Fruit fly (Drosophila melanogaster) whole organism, embryonic: ENCODE results near the gene rt.

Source experiments
- Ada2b ChIP-seq: fragments of 200-800 bp; sonication (Bioruptor generic); IDR thresholded peaks from 2 replicates; pipeline ENCODE4 v1.3.6; 2022; ENCODE audit warnings: missing biosample characterization, missing genetic modification characterization
- B-H1 ChIP-seq: fragments of 200-800 bp; sonication (Bioruptor generic); IDR thresholded peaks from 3 replicates; pipeline ENCODE4 v1.3.6; 2022; ENCODE audit warnings: missing biosample characterization, missing genetic modification characterization
- CG12104 ChIP-seq: fragments of 200-800 bp; sonication (Bioruptor generic); optimal IDR thresholded peaks from 3 replicates; lab custom pipeline; 2016; ENCODE audit warnings: missing biosample characterization, missing genetic modification characterization
- CG13624 ChIP-seq: fragments of 200-800 bp; sonication (Bioruptor generic); optimal IDR thresholded peaks from 2 replicates; lab custom pipeline; 2016; ENCODE audit warnings: missing biosample characterization, missing genetic modification characterization
- CG15269 ChIP-seq: fragments of 200-800 bp; sonication (Bioruptor generic); optimal IDR thresholded peaks from 2 replicates; lab custom pipeline; 2018; ENCODE audit warnings: missing biosample characterization, mild to moderate bottlenecking, missing genetic modification characterization, moderate library complexity
- CG16779 ChIP-seq: fragments of 200-800 bp; sonication (Bioruptor generic); IDR thresholded peaks from 2 replicates; pipeline ENCODE4 v1.3.6; 2022; ENCODE audit warnings: missing biosample characterization, missing genetic modification characterization
- CG17186 ChIP-seq: fragments of 200-800 bp; sonication (Bioruptor generic); optimal IDR thresholded peaks from 3 replicates; lab custom pipeline; 2017; ENCODE audit warnings: missing biosample characterization, missing genetic modification reagents, missing genetic modification characterization
- CG17568 ChIP-seq: fragments of 200-800 bp; sonication (Bioruptor generic); optimal IDR thresholded peaks from 2 replicates; lab custom pipeline; 2018; ENCODE audit warnings: missing biosample characterization, mild to moderate bottlenecking, missing genetic modification characterization, moderate library complexity
- CG18011 ChIP-seq: fragments of 200-800 bp; sonication (Bioruptor generic); optimal IDR thresholded peaks from 2 replicates; lab custom pipeline; 2017; ENCODE audit warnings: missing biosample characterization, missing genetic modification characterization, mild to moderate bottlenecking, moderate library complexity, missing genotype
- CG3838 ChIP-seq: fragments of 200-800 bp; sonication (Bioruptor generic); optimal IDR thresholded peaks from 3 replicates; lab custom pipeline; 2016; ENCODE audit warnings: missing biosample characterization, missing genetic modification characterization
- CG4424 ChIP-seq: fragments of 200-800 bp; sonication (Bioruptor generic); optimal IDR thresholded peaks from 3 replicates; lab custom pipeline; 2016; ENCODE audit warnings: missing biosample characterization, missing genetic modification characterization
- CG4730 ChIP-seq: fragments of 200-800 bp; sonication (Bioruptor generic); IDR thresholded peaks from 2 replicates; pipeline ENCODE4 v1.3.6; 2022; ENCODE audit warnings: missing biosample characterization, missing genetic modification characterization
- CG6765 ChIP-seq: fragments of 200-800 bp; sonication (Bioruptor generic); optimal IDR thresholded peaks from 3 replicates; lab custom pipeline; 2017; ENCODE audit warnings: missing biosample characterization, mild to moderate bottlenecking, missing genetic modification characterization
- CG6854 ChIP-seq: fragments of 200-800 bp; sonication (Bioruptor generic); optimal IDR thresholded peaks from 3 replicates; lab custom pipeline; 2017; ENCODE audit warnings: missing biosample characterization, mild to moderate bottlenecking, missing genetic modification characterization
- CG7745 ChIP-seq: fragments of 200-800 bp; sonication (Bioruptor generic); optimal IDR thresholded peaks from 2 replicates; lab custom pipeline; 2018; ENCODE audit warnings: missing biosample characterization, mild to moderate bottlenecking, missing genetic modification characterization, moderate library complexity
- CG8290 ChIP-seq, 3 experiments: fragments of 200-800 bp; sonication (Bioruptor generic); optimal IDR thresholded peaks; 2 replicates each; lab custom pipeline; 2016 to 2019; ENCODE audit warnings: missing biosample characterization in 3 of 3, missing genetic modification characterization in 3 of 3, mild to moderate bottlenecking in 2 of 3, moderate library complexity in 1 of 3
- CG9437 ChIP-seq: fragments of 200-800 bp; sonication (Bioruptor generic); optimal IDR thresholded peaks from 2 replicates; lab custom pipeline; 2018; ENCODE audit warnings: missing biosample characterization, mild to moderate bottlenecking, missing genetic modification characterization
- Dll ChIP-seq: fragments of 200-800 bp; sonication (Bioruptor generic); IDR thresholded peaks from 4 replicates; pipeline ENCODE4 v1.3.6; 2022; ENCODE audit warnings: missing biosample characterization, missing genetic modification characterization; ENCODE audit not compliant: partially characterized antibody
- HLH4C ChIP-seq: fragments of 200-800 bp; sonication (Bioruptor generic); IDR thresholded peaks from 3 replicates; pipeline ENCODE4 v1.3.6; 2022; ENCODE audit warnings: missing biosample characterization, missing genetic modification characterization; ENCODE audit not compliant: partially characterized antibody
- HLHmδ ChIP-seq: fragments of 200-800 bp; sonication (Bioruptor generic); optimal IDR thresholded peaks from 2 replicates; lab custom pipeline; 2018; ENCODE audit warnings: missing biosample characterization, mild to moderate bottlenecking, missing genetic modification characterization, moderate library complexity
- HmgZ ChIP-seq: fragments of 200-800 bp; sonication (Bioruptor generic); optimal IDR thresholded peaks from 2 replicates; lab custom pipeline; 2018; ENCODE audit warnings: missing biosample characterization, mild to moderate bottlenecking, missing genetic modification characterization
- Mad ChIP-seq: fragments of 200-800 bp; sonication (Bioruptor generic); optimal IDR thresholded peaks from 2 replicates; lab custom pipeline; 2016; ENCODE audit warnings: missing biosample characterization, missing genetic modification characterization
- Meics ChIP-seq: fragments of 200-800 bp; sonication (Bioruptor generic); optimal IDR thresholded peaks from 2 replicates; lab custom pipeline; 2017; ENCODE audit warnings: missing biosample characterization, mild to moderate bottlenecking, missing genetic modification characterization
- NfI ChIP-seq: fragments of 200-800 bp; sonication (Bioruptor generic); optimal IDR thresholded peaks from 3 replicates; lab custom pipeline; 2018; ENCODE audit warnings: missing biosample characterization, mild to moderate bottlenecking, missing genetic modification characterization, moderate library complexity
- Ptx1 ChIP-seq: fragments of 200-800 bp; sonication (Bioruptor generic); IDR thresholded peaks from 2 replicates; pipeline ENCODE4 v1.3.6; 2022; ENCODE audit warnings: missing biosample characterization, missing genetic modification characterization
- Trl ChIP-seq, 3 experiments: fragments of >200 bp in 2 of 3; fragments of 200-800 bp in 1 of 3; sonication (Bioruptor generic) in 1 of 3; optimal IDR thresholded peaks; 2 replicates in 1 of 3; 3 replicates in 2 of 3; lab custom pipeline; 2016 to 2017; ENCODE audit warnings: missing biosample characterization in 1 of 3, missing genetic modification characterization in 1 of 3
- Xrp1 ChIP-seq: fragments of 200-800 bp; sonication (Bioruptor generic); IDR thresholded peaks from 2 replicates; pipeline ENCODE4 v1.3.6; 2022; ENCODE audit warnings: missing biosample characterization, missing genetic modification characterization
- ash1 ChIP-seq: fragments of 200-800 bp; sonication (Bioruptor generic); optimal IDR thresholded peaks from 2 replicates; lab custom pipeline; 2018; ENCODE audit warnings: missing biosample characterization, mild to moderate bottlenecking, missing genetic modification characterization
- cad ChIP-seq: fragments of >200 bp; optimal IDR thresholded peaks from 2 replicates; lab custom pipeline; 2017; ENCODE audit warnings: missing biosample characterization, missing genetic modification characterization
- caup ChIP-seq: fragments of 200-800 bp; sonication (Bioruptor generic); optimal IDR thresholded peaks from 3 replicates; lab custom pipeline; 2017; ENCODE audit warnings: missing biosample characterization, mild to moderate bottlenecking, missing genetic modification characterization, moderate library complexity; ENCODE audit not compliant: severe bottlenecking
- croc ChIP-seq: fragments of 200-800 bp; sonication (Bioruptor generic); conservative IDR thresholded peaks from 3 replicates; pipeline ENCODE4 v1.3.6; 2022; ENCODE audit warnings: missing biosample characterization, missing genetic modification characterization
- da ChIP-seq: fragments of 200-800 bp; sonication (Bioruptor generic); optimal IDR thresholded peaks from 2 replicates; lab custom pipeline; 2016; ENCODE audit warnings: missing biosample characterization, missing genetic modification characterization
- dysf ChIP-seq: fragments of 200-800 bp; sonication (Bioruptor generic); IDR thresholded peaks from 3 replicates; pipeline ENCODE4 v1.3.6; 2022; ENCODE audit warnings: missing biosample characterization, missing genetic modification characterization
- ewg ChIP-seq: fragments of 200-800 bp; sonication (Bioruptor generic); optimal IDR thresholded peaks from 3 replicates; lab custom pipeline; 2017; ENCODE audit warnings: mild to moderate bottlenecking, missing biosample characterization, missing genetic modification reagents, missing genetic modification characterization
- eyg ChIP-seq: fragments of 200-800 bp; sonication (Bioruptor generic); optimal IDR thresholded peaks from 3 replicates; lab custom pipeline; 2016; ENCODE audit warnings: missing biosample characterization, missing genetic modification characterization
- gfzf ChIP-seq: fragments of 200-800 bp; sonication (Bioruptor generic); optimal IDR thresholded peaks from 2 replicates; lab custom pipeline; 2016; ENCODE audit warnings: missing biosample characterization, mild to moderate bottlenecking, missing genetic modification characterization, moderate library complexity
- gro ChIP-seq: fragments of 200-800 bp; sonication (Bioruptor generic); optimal IDR thresholded peaks from 2 replicates; lab custom pipeline; 2016; ENCODE audit warnings: missing biosample characterization, missing genetic modification characterization
- luna ChIP-seq: fragments of 200-800 bp; sonication (Bioruptor generic); optimal IDR thresholded peaks from 2 replicates; lab custom pipeline; 2016; ENCODE audit warnings: missing biosample characterization, missing genetic modification characterization
- odd ChIP-seq: fragments of 200-800 bp; sonication (Bioruptor generic); optimal IDR thresholded peaks from 2 replicates; lab custom pipeline; 2017; ENCODE audit warnings: missing biosample characterization, mild to moderate bottlenecking, missing genetic modification characterization
- pan ChIP-seq, 4 experiments: fragments of >200 bp in 3 of 4; fragments of 200-800 bp in 1 of 4; sonication (Bioruptor generic) in 1 of 4; optimal IDR thresholded peaks in 3 of 4; IDR thresholded peaks in 1 of 4; 2 replicates each; pipeline versions ENCODE4 v1.3.6 to Lab custom; 2017 to 2022; ENCODE audit warnings: missing biosample characterization in 2 of 4, missing genetic modification characterization in 2 of 4, mixed read lengths in 1 of 4
- pnt ChIP-seq: fragments of 200-800 bp; sonication (Bioruptor generic); optimal IDR thresholded peaks from 3 replicates; lab custom pipeline; 2016; ENCODE audit warnings: missing biosample characterization, missing genetic modification characterization
- sc ChIP-seq, 3 experiments: fragments of >200 bp in 2 of 3; fragments of 200-800 bp in 1 of 3; sonication (Bioruptor generic) in 1 of 3; optimal IDR thresholded peaks; 2 replicates in 2 of 3; 3 replicates in 1 of 3; lab custom pipeline; 2017; ENCODE audit warnings: mild to moderate bottlenecking in 1 of 3, missing biosample characterization in 1 of 3, missing genetic modification characterization in 1 of 3, missing genetic modification reagents in 1 of 3
- schlank ChIP-seq: fragments of 200-800 bp; sonication (Bioruptor generic); optimal IDR thresholded peaks from 2 replicates; lab custom pipeline; 2018; ENCODE audit warnings: missing biosample characterization, mild to moderate bottlenecking, missing genetic modification characterization
- slou ChIP-seq: fragments of 200-800 bp; sonication (Bioruptor generic); optimal IDR thresholded peaks from 3 replicates; lab custom pipeline; 2016; ENCODE audit warnings: missing biosample characterization, missing genetic modification characterization
- tna ChIP-seq: fragments of 200-800 bp; sonication (Bioruptor generic); IDR thresholded peaks from 2 replicates; pipeline ENCODE4 v1.3.6; 2022; ENCODE audit warnings: missing biosample characterization, missing genetic modification characterization; ENCODE audit not compliant: partially characterized antibody
- yki ChIP-seq: fragments of >200 bp; optimal IDR thresholded peaks from 3 replicates; lab custom pipeline; 2018
- zfh2 ChIP-seq: fragments of 200-800 bp; sonication (Bioruptor generic); optimal IDR thresholded peaks from 2 replicates; lab custom pipeline; 2016; ENCODE audit warnings: missing biosample characterization, missing genetic modification characterization

rt gene

dm6 chr3L:11561946-11562760, 25.4 kb downstream of the rt start, which contains the start of the genes CG7394 and Mob2 (continued):
- TF ChIP-seq CG6854 (GFP tag; lab: Kevin White, UChicago) (no peak), Xrp1 (GFP tag; lab: Robert Waterston, UW) (peak; percentile 93), gro (GFP tag; lab: Kevin White, UChicago) (peak; percentile 80), tna (GFP tag; lab: Robert Waterston, UW) (peak; percentile 79), CG9437 (peak; percentile 70), Meics (GFP tag; lab: Kevin White, UChicago) (peak; percentile 90), dysf (GFP tag; lab: Robert Waterston, UW) (peak; percentile 91), CG8290 (GFP tag; optimal IDR thresholded peaks at IDR 0.05; lab: Kevin White, UChicago) (peak; percentile 89), CG8290 (tag; optimal IDR thresholded peaks at IDR 0.05; lab: Kevin White, UChicago) (peak; percentile 81 to 92), CG12104 (GFP tag; lab: Kevin White, UChicago) (peak; percentile 73), HLHmδ (no peak), HmgZ (peak; percentile 92), ewg (GFP tag; lab: Kevin White, UChicago) (peak; percentile 98), pan (optimal IDR thresholded peaks at IDR 0.05; lab: Kevin White, UChicago) (no peak), pan (GFP tag; optimal IDR thresholded peaks at IDR 0.05 in 1 of 2, IDR thresholded peaks at IDR 0.05 in 1 of 2) (peak; percentile 56 to 91), da (GFP tag; lab: Kevin White, UChicago) (peak; percentile 59), pnt (GFP tag; lab: Kevin White, UChicago) (peak; percentile 37), zfh2 (GFP tag; lab: Kevin White, UChicago) (peak; percentile 80), CG18011 (peak; percentile 81), slou (GFP tag; lab: Kevin White, UChicago) (peak; percentile 88), Ada2b (peak; percentile 88), eyg (GFP tag; lab: Kevin White, UChicago) (peak; percentile 64), Dll (GFP tag; lab: Robert Waterston, UW) (peak; percentile 94), CG16779 (GFP tag; lab: Robert Waterston, UW) (peak; percentile 90), Mad (GFP tag; lab: Kevin White, UChicago) (peak; percentile 84), CG17568 (GFP tag; lab: Kevin White, UChicago) (peak; percentile 74), CG17186 (GFP tag; lab: Kevin White, UChicago) (peak; percentile 97), odd (GFP tag; lab: Kevin White, UChicago) (peak; percentile 69), yki (no peak), CG4424 (GFP tag; lab: Kevin White, UChicago) (peak; percentile 88), CG3838 (peak; percentile 70), croc (GFP tag; lab: Robert Waterston, UW) (peak; percentile 64), ash1 (GFP tag; lab: Kevin White, UChicago) (peak; percentile 28), B-H1 (GFP tag; lab: Robert Waterston, UW) (peak; percentile 85), caup (GFP tag; lab: Kevin White, UChicago) (peak; percentile 83), schlank (tag; lab: Kevin White, UChicago) (peak; percentile 65), CG7745 (tag; lab: Kevin White, UChicago) (no peak), CG4730 (GFP tag; lab: Robert Waterston, UW) (peak; percentile 85), CG15269 (peak; percentile 93), cad (GFP tag; lab: Kevin White, UChicago) (no peak), gfzf (GFP tag; lab: Kevin White, UChicago) (peak; percentile 42), HLH4C (GFP tag; lab: Robert Waterston, UW) (peak; percentile 93), luna (GFP tag; lab: Kevin White, UChicago) (peak; percentile 63), CG6765 (GFP tag; lab: Kevin White, UChicago) (peak; percentile 83), Ptx1 (GFP tag; lab: Robert Waterston, UW) (peak; percentile 91), NfI (GFP tag; lab: Kevin White, UChicago) (peak; percentile 83), sc (optimal IDR thresholded peaks at IDR 0.05; lab: Kevin White, UChicago) (no peak), sc (GFP tag; optimal IDR thresholded peaks at IDR 0.05; lab: Kevin White, UChicago) (peak; percentile 65), CG13624 (GFP tag; lab: Kevin White, UChicago) (peak; percentile 81), Trl (optimal IDR thresholded peaks at IDR 0.05; lab: Kevin White, UChicago) (peak in 1 of 2 experiments; percentile 55), Trl (GFP tag; optimal IDR thresholded peaks at IDR 0.05; lab: Kevin White, UChicago) (peak; percentile 82)
